Worm (Caenorhabditis elegans) whole organism, young adult: Measurements from ENCODE around the gene R186.8.

Experiments
- B0019.2 ChIP-seq: fragments of 200-800 bp; sonication (Bioruptor generic); conservative IDR thresholded peaks from 2 replicates; pipeline ENCODE4 v1.3.6; 2022; ENCODE audit warnings: missing genetic modification reagents, missing genetic modification characterization, missing compliant biosample characterization
- B0035.1 ChIP-seq: sonication (generic microtip); optimal IDR thresholded peaks from 2 replicates; lab custom pipeline; 2016; ENCODE audit warnings: missing genetic modification characterization, mild to moderate bottlenecking, missing compliant biosample characterization, missing genotype, missing genetic modification reagents
- D2030.7 ChIP-seq: fragments of 200-800 bp; sonication (Bioruptor generic); IDR thresholded peaks from 2 replicates; pipeline ENCODE4 v1.3.6; 2022; ENCODE audit warnings: missing genetic modification reagents, missing genetic modification characterization, missing compliant biosample characterization
- F37B4.10 ChIP-seq: fragments of 200-800 bp; sonication (Bioruptor generic); IDR thresholded peaks from 2 replicates; pipeline ENCODE4 v1.3.6; 2022; ENCODE audit warnings: missing genetic modification characterization, missing compliant biosample characterization
- F49E8.2 ChIP-seq: sonication (generic microtip); optimal IDR thresholded peaks from 3 replicates; lab custom pipeline; 2017; ENCODE audit warnings: missing genetic modification characterization, mild to moderate bottlenecking, missing compliant biosample characterization, antibody characterized with exemption, moderate library complexity; ENCODE audit not compliant: insufficient read depth
- F57C9.4 ChIP-seq: sonication (generic microtip); optimal IDR thresholded peaks from 2 replicates; lab custom pipeline; 2017; ENCODE audit warnings: mild to moderate bottlenecking, missing genetic modification characterization, missing compliant biosample characterization
- K11D2.4 ChIP-seq: fragments of 200-800 bp; sonication (Bioruptor generic); IDR thresholded peaks from 2 replicates; pipeline ENCODE4 v1.3.6; 2022; ENCODE audit warnings: missing genetic modification reagents, missing genetic modification characterization, missing compliant biosample characterization
- K12H6.12 ChIP-seq: fragments of 200-800 bp; sonication (Bioruptor generic); optimal IDR thresholded peaks from 2 replicates; lab custom pipeline; 2018; ENCODE audit warnings: mild to moderate bottlenecking, missing genetic modification characterization, missing compliant biosample characterization
- Y53G8AR.9 ChIP-seq: fragments of 200-800 bp; sonication (Bioruptor generic); conservative IDR thresholded peaks from 2 replicates; pipeline ENCODE4 v1.3.6; 2022; ENCODE audit warnings: missing genetic modification reagents, missing genetic modification characterization, missing compliant biosample characterization
- Y67H2A.10 ChIP-seq: fragments of 200-800 bp; sonication (Bioruptor generic); conservative IDR thresholded peaks from 2 replicates; pipeline ENCODE4 v1.3.6; 2022; ENCODE audit warnings: missing genetic modification reagents, missing genetic modification characterization, missing compliant biosample characterization
- akir-1 ChIP-seq: fragments of 200-800 bp; sonication (Bioruptor generic); optimal IDR thresholded peaks from 2 replicates; lab custom pipeline; 2018; ENCODE audit warnings: mild to moderate bottlenecking, missing genetic modification characterization, moderate library complexity, missing compliant biosample characterization
- aptf-2 ChIP-seq: fragments of 200-800 bp; sonication (Bioruptor generic); conservative IDR thresholded peaks from 2 replicates; pipeline ENCODE4 v1.3.6; 2022; ENCODE audit warnings: missing genetic modification reagents, missing genetic modification characterization, missing compliant biosample characterization
- atf-7 ChIP-seq: sonication (generic microtip); optimal IDR thresholded peaks from 2 replicates; lab custom pipeline; 2017; ENCODE audit warnings: mild to moderate bottlenecking, missing genetic modification characterization, missing compliant biosample characterization
- athp-1 ChIP-seq: sonication (generic microtip); optimal IDR thresholded peaks from 2 replicates; lab custom pipeline; 2017; ENCODE audit warnings: mild to moderate bottlenecking, missing genetic modification characterization, missing compliant biosample characterization
- attf-6 ChIP-seq: fragments of 200-800 bp; sonication (Bioruptor generic); IDR thresholded peaks from 2 replicates; pipeline ENCODE4 v1.3.6; 2022; ENCODE audit warnings: missing genetic modification reagents, missing genetic modification characterization, missing compliant biosample characterization
- ccch-3 ChIP-seq: fragments of 200-800 bp; sonication (Bioruptor generic); optimal IDR thresholded peaks from 2 replicates; lab custom pipeline; 2018; ENCODE audit warnings: mild to moderate bottlenecking, missing genetic modification characterization, missing compliant biosample characterization
- ceh-27 ChIP-seq: fragments of 200-800 bp; sonication (Bioruptor generic); optimal IDR thresholded peaks from 2 replicates; lab custom pipeline; 2018; ENCODE audit warnings: mild to moderate bottlenecking, missing genetic modification characterization, moderate library complexity, missing compliant biosample characterization
- ceh-40 ChIP-seq: fragments of 200-800 bp; sonication (Bioruptor generic); IDR thresholded peaks from 2 replicates; pipeline ENCODE4 v1.3.6; 2022; ENCODE audit warnings: missing genetic modification characterization, missing compliant biosample characterization
- chd-7 ChIP-seq: sonication (generic microtip); optimal IDR thresholded peaks from 2 replicates; lab custom pipeline; 2016; ENCODE audit warnings: mild to moderate bottlenecking, missing genetic modification characterization, moderate library complexity, missing compliant biosample characterization
- die-1 ChIP-seq: sonication (generic microtip); optimal IDR thresholded peaks from 2 replicates; lab custom pipeline; 2016; ENCODE audit warnings: missing genotype, mild to moderate bottlenecking, missing genetic modification characterization, missing compliant biosample characterization
- dox-1 ChIP-seq: fragments of 200-800 bp; sonication (Bioruptor generic); IDR thresholded peaks from 2 replicates; pipeline ENCODE4 v1.3.6; 2022; ENCODE audit warnings: missing genetic modification reagents, missing genetic modification characterization, missing compliant biosample characterization
- dpff-1 ChIP-seq: sonication (generic microtip); optimal IDR thresholded peaks from 2 replicates; lab custom pipeline; 2017; ENCODE audit warnings: mild to moderate bottlenecking, missing genetic modification characterization, missing compliant biosample characterization
- egl-18 ChIP-seq: fragments of 200-800 bp; sonication (Bioruptor generic); IDR thresholded peaks from 2 replicates; pipeline ENCODE4 v1.3.6; 2022; ENCODE audit warnings: missing genetic modification reagents, missing genetic modification characterization, missing compliant biosample characterization
- egrh-3 ChIP-seq: fragments of 200-800 bp; sonication (Bioruptor generic); IDR thresholded peaks from 2 replicates; pipeline ENCODE4 v1.3.6; 2022; ENCODE audit warnings: missing genetic modification reagents, missing genetic modification characterization, missing compliant biosample characterization
- ets-4 ChIP-seq: fragments of 200-800 bp; sonication (Bioruptor generic); optimal IDR thresholded peaks from 2 replicates; lab custom pipeline; 2018; ENCODE audit warnings: mild to moderate bottlenecking, missing genetic modification characterization, missing compliant biosample characterization
- hlh-12 ChIP-seq: sonication (generic microtip); optimal IDR thresholded peaks from 2 replicates; lab custom pipeline; 2016; ENCODE audit warnings: missing genetic modification characterization, missing compliant biosample characterization
- hrde-1 ChIP-seq: sonication (generic microtip); optimal IDR thresholded peaks from 2 replicates; lab custom pipeline; 2016; ENCODE audit warnings: missing genetic modification characterization, mild to moderate bottlenecking, missing compliant biosample characterization, moderate library complexity, missing genotype, missing genetic modification reagents, borderline replicate concordance
- lag-1 ChIP-seq: fragments of 200-800 bp; sonication (Bioruptor generic); IDR thresholded peaks from 2 replicates; pipeline ENCODE4 v1.3.6; 2022; ENCODE audit warnings: missing genetic modification reagents, missing genetic modification characterization, missing compliant biosample characterization
- lin-26 ChIP-seq: fragments of 200-800 bp; sonication (Bioruptor generic); IDR thresholded peaks from 2 replicates; pipeline ENCODE4 v1.3.6; 2022; ENCODE audit warnings: missing genetic modification reagents, missing genetic modification characterization, missing compliant biosample characterization
- lin-54 ChIP-seq: fragments of 200-800 bp; sonication (Bioruptor generic); optimal IDR thresholded peaks from 2 replicates; lab custom pipeline; 2018; ENCODE audit warnings: mild to moderate bottlenecking, missing genetic modification characterization, missing compliant biosample characterization
- lsy-27 ChIP-seq: sonication (generic microtip); optimal IDR thresholded peaks from 2 replicates; lab custom pipeline; 2017; ENCODE audit warnings: missing genetic modification characterization, mild to moderate bottlenecking, missing compliant biosample characterization, antibody characterized with exemption, missing genotype, borderline replicate concordance; ENCODE audit not compliant: insufficient read depth
- madf-10 ChIP-seq: sonication (generic microtip); optimal IDR thresholded peaks from 2 replicates; lab custom pipeline; 2016; ENCODE audit warnings: mild to moderate bottlenecking, missing genetic modification characterization, missing compliant biosample characterization
- madf-3 ChIP-seq: fragments of 200-800 bp; sonication (Bioruptor generic); IDR thresholded peaks from 2 replicates; pipeline ENCODE4 v1.3.6; 2022; ENCODE audit warnings: missing genetic modification reagents, missing genetic modification characterization, missing compliant biosample characterization
- madf-8 ChIP-seq: fragments of 200-800 bp; sonication (Bioruptor generic); conservative IDR thresholded peaks from 2 replicates; pipeline ENCODE4 v1.3.6; 2022; ENCODE audit warnings: missing genetic modification reagents, missing genetic modification characterization, missing compliant biosample characterization
- mel-28 ChIP-seq: sonication (generic microtip); optimal IDR thresholded peaks from 2 replicates; lab custom pipeline; 2016; ENCODE audit warnings: borderline replicate concordance, mild to moderate bottlenecking, missing genetic modification characterization, missing compliant biosample characterization
- nfya-1 ChIP-seq: sonication (generic microtip); optimal IDR thresholded peaks from 2 replicates; lab custom pipeline; 2017; ENCODE audit warnings: antibody characterized with exemption, missing compliant biosample characterization, missing genetic modification characterization, borderline replicate concordance; ENCODE audit not compliant: insufficient read depth
- snpc-1.3 ChIP-seq: sonication (generic microtip); optimal IDR thresholded peaks from 2 replicates; lab custom pipeline; 2017; ENCODE audit warnings: missing genetic modification characterization, mild to moderate bottlenecking, missing compliant biosample characterization, antibody characterized with exemption, moderate library complexity, missing genotype, missing genetic modification reagents; ENCODE audit not compliant: insufficient read depth
- snpc-3.4 ChIP-seq: sonication (generic microtip); optimal IDR thresholded peaks from 2 replicates; lab custom pipeline; 2017; ENCODE audit warnings: missing genetic modification characterization, mild to moderate bottlenecking, missing compliant biosample characterization, antibody characterized with exemption, moderate library complexity, missing genotype, missing genetic modification reagents
- tbp1 ChIP-seq: fragments of 200-800 bp; sonication (Bioruptor generic); optimal IDR thresholded peaks from 2 replicates; lab custom pipeline; 2018; ENCODE audit warnings: mild to moderate bottlenecking, missing genetic modification characterization, missing compliant biosample characterization
- unc-62 ChIP-seq: fragments of 150-350 bp; optimal IDR thresholded peaks from 2 replicates; lab custom pipeline; 2014; ENCODE audit warnings: missing biosample characterization, missing genetic modification reagents, missing genetic modification characterization
- zfh-2 ChIP-seq: fragments of 200-800 bp; sonication (Bioruptor generic); conservative IDR thresholded peaks from 2 replicates; pipeline ENCODE4 v1.3.6; 2022; ENCODE audit warnings: missing genetic modification reagents, missing genetic modification characterization, missing compliant biosample characterization
- ztf-18 ChIP-seq: sonication (generic microtip); optimal IDR thresholded peaks from 2 replicates; lab custom pipeline; 2016; ENCODE audit warnings: missing genotype, mild to moderate bottlenecking, missing genetic modification characterization, missing compliant biosample characterization
- ztf-6 ChIP-seq: fragments of 200-800 bp; sonication (Bioruptor generic); IDR thresholded peaks from 2 replicates; pipeline ENCODE4 v1.3.6; 2022; ENCODE audit warnings: missing genetic modification reagents, missing genetic modification characterization, missing compliant biosample characterization

The R186.8 gene

ce11 chrV:13006754-13007153, 39.0 kb upstream of the R186.8 start (continued):
- TF ChIP-seq lin-54 (GFP tag; lab: Kevin White, UChicago), result peak; percentile 30
- peak; percentile 51 for TF ChIP-seq athp-1
- peak; percentile 72 for TF ChIP-seq F49E8.2 (tag; lab: Kevin White, UChicago)
- TF ChIP-seq hrde-1 (tag; lab: Kevin White, UChicago), result peak; percentile 88

ce11 chrV:13004374-13004773, 36.6 kb upstream of the R186.8 start:
- TF ChIP-seq D2030.7 (peak; percentile 24; the same call in 1 of the 2 replicates), egrh-3 (GFP tag; lab: Robert Waterston, UW) (peak; percentile 69), K11D2.4 (GFP tag; lab: Robert Waterston, UW) (0 out of 2 replicates have a peak, but pooled peaks have one; percentile 11), madf-3 (GFP tag; lab: Robert Waterston, UW) (no peak), lsy-27 (tag; lab: Kevin White, UChicago) (no peak), atf-7 (no peak), lin-26 (0 out of 2 replicates have a peak, but pooled peaks have one; percentile 34), F37B4.10 (0 out of 2 replicates have a peak, but pooled peaks have one; percentile 25), zfh-2 (GFP tag; lab: Robert Waterston, UW) (peak; percentile 88)

- TF ChIP-seq madf-10 (tag; lab: Kevin White, UChicago) (peak; percentile 58), dpff-1 (no peak), attf-6 (GFP tag; lab: Robert Waterston, UW) (no peak), nfya-1 (tag; lab: Kevin White, UChicago) (no peak), die-1 (tag; lab: Kevin White, UChicago) (peak; percentile 79), madf-8 (GFP tag; lab: Robert Waterston, UW) (no peak), snpc-3.4 (tag; lab: Kevin White, UChicago) (peak; percentile 92), snpc-1.3 (tag; lab: Kevin White, UChicago) (peak; percentile 85), K12H6.12 (peak; percentile 58), hrde-1 (tag; lab: Kevin White, UChicago) (peak; percentile 63), lin-54 (GFP tag; lab: Kevin White, UChicago) (peak; percentile 63), ztf-18 (tag; lab: Kevin White, UChicago) (peak; percentile 62), hlh-12 (peak; percentile 2), mel-28 (tag; lab: Kevin White, UChicago) (peak; percentile 22), dox-1 (GFP tag; lab: Robert Waterston, UW) (peak; percentile 72; the same call in 1 of the 2 replicates), ztf-6 (0 out of 2 replicates have a peak, but pooled peaks have one; percentile 28), ccch-3 (GFP tag; lab: Kevin White, UChicago) (no peak), B0019.2 (GFP tag; lab: Robert Waterston, UW) (no peak), ceh-40 (peak; percentile 18; the same call in 1 of the 2 replicates), chd-7 (tag; lab: Kevin White, UChicago) (peak; percentile 79), lsy-27 (tag; lab: Kevin White, UChicago) (no peak), lag-1 (no peak), akir-1 (GFP tag; lab: Kevin White, UChicago) (no peak), tbp1 (GFP tag; lab: Kevin White, UChicago) (peak; percentile 90), Y53G8AR.9 (GFP tag; lab: Robert Waterston, UW) (peak; percentile 29; the same call in 1 of the 2 replicates), egl-18 (GFP tag; lab: Robert Waterston, UW) (no peak), ceh-27 (GFP tag; lab: Kevin White, UChicago) (peak; percentile 37), madf-3 (GFP tag; lab: Robert Waterston, UW) (no peak), ets-4 (no peak), Y67H2A.10 (GFP tag; lab: Robert Waterston, UW) (no peak), F57C9.4 (no peak), unc-62 (GFP tag; lab: Kevin White, UChicago) (no peak), B0035.1 (tag; lab: Kevin White, UChicago) (peak; percentile 17), aptf-2 (GFP tag; lab: Robert Waterston, UW) (no peak)
Measured at ce11 chrV:13003378-13003777, 35.6 kb upstream of the R186.8 start.
